Fruit fly (Drosophila melanogaster): ENCODE data around the gene eIF1A.

The eIF1A gene

dm6 chr3R:18298900-18299321 lies 24.4 kb downstream of the eIF1A start, which contains the start of gene Dlc90F (continued):
- peak; percentile 82 for TF ChIP-seq crc (GFP tag; optimal IDR thresholded peaks at IDR 0.05)
- no peak for TF ChIP-seq corto (GFP tag; optimal IDR thresholded peaks at IDR 0.05)
- peak; percentile 82 for TF ChIP-seq ind (GFP tag; optimal IDR thresholded peaks at IDR 0.05)
- peak; percentile 41 for TF ChIP-seq wdn (GFP tag; IDR thresholded peaks at IDR 0.05)
- 0 out of 3 replicates have a peak, but pooled peaks have one; percentile 24 for TF ChIP-seq CG6175 (GFP tag; IDR thresholded peaks at IDR 0.05)
- no peak for TF ChIP-seq CG4360 (GFP tag; IDR thresholded peaks at IDR 0.05)
- TF ChIP-seq CG17359 (tag; optimal IDR thresholded peaks at IDR 0.05), result peak; percentile 57
- TF ChIP-seq Usf (GFP tag; optimal IDR thresholded peaks at IDR 0.05), result peak; percentile 52
- peak; percentile 44 for TF ChIP-seq CG18599 (GFP tag; optimal IDR thresholded peaks at IDR 0.05)
- peak; percentile 72 for TF ChIP-seq Bdp1 (GFP tag; optimal IDR thresholded peaks at IDR 0.05)
- TF ChIP-seq PHDP (tag; optimal IDR thresholded peaks at IDR 0.05), result peak; percentile 68
- TF ChIP-seq eyg (GFP tag; optimal IDR thresholded peaks at IDR 0.05), result peak; percentile 78
- peak; percentile 36 for TF ChIP-seq slou (GFP tag; optimal IDR thresholded peaks at IDR 0.05)
- TF ChIP-seq CG8924 (tag; optimal IDR thresholded peaks at IDR 0.05), result peak; percentile 67
- TF ChIP-seq oc (tag; optimal IDR thresholded peaks at IDR 0.05), result no peak
- TF ChIP-seq lilli (GFP tag; optimal IDR thresholded peaks at IDR 0.05), result peak; percentile 83
- peak; percentile 47 for TF ChIP-seq Meics (GFP tag; optimal IDR thresholded peaks at IDR 0.05)
- TF ChIP-seq run (tag; optimal IDR thresholded peaks at IDR 0.05), result no peak
- TF ChIP-seq yki (optimal IDR thresholded peaks at IDR 0.05), result no peak
- peak; percentile 49 for TF ChIP-seq abd-A (tag; optimal IDR thresholded peaks at IDR 0.05)
- no peak for TF ChIP-seq Vsx1 (GFP tag; optimal IDR thresholded peaks at IDR 0.05)
- TF ChIP-seq Blimp-1 (GFP tag; optimal IDR thresholded peaks at IDR 0.05), result peak; percentile 39
- TF ChIP-seq CG8765 (GFP tag; IDR thresholded peaks at IDR 0.05), result no peak
- peak; percentile 71 for TF ChIP-seq CG31224 (GFP tag; IDR thresholded peaks at IDR 0.05)
- TF ChIP-seq NC2β (GFP tag; optimal IDR thresholded peaks at IDR 0.05), result peak; percentile 80
- TF ChIP-seq dan (GFP tag; IDR thresholded peaks at IDR 0.05), result no peak; the same call in 1 of the 2 replicates
- TF ChIP-seq sqz (GFP tag; optimal IDR thresholded peaks at IDR 0.05), result no peak
- TF ChIP-seq Deaf1 (tag; optimal IDR thresholded peaks at IDR 0.05), result peak; percentile 26
- TF ChIP-seq nerfin-2 (GFP tag; IDR thresholded peaks at IDR 0.05; ENCODE audit: partially characterized antibody), result no peak
- no peak for TF ChIP-seq org-1 (GFP tag; optimal IDR thresholded peaks at IDR 0.05)
- peak; percentile 95 for TF ChIP-seq Lhr (GFP tag; optimal IDR thresholded peaks at IDR 0.05)
- peak; percentile 72 for TF ChIP-seq CG17328 (GFP tag; IDR thresholded peaks at IDR 0.05)
- peak; percentile 62 for TF ChIP-seq CG15696 (tag; optimal IDR thresholded peaks at IDR 0.05)
- no peak for TF ChIP-seq CG10565 (GFP tag; optimal IDR thresholded peaks at IDR 0.05)
- TF ChIP-seq aop (GFP tag; IDR thresholded peaks at IDR 0.05), result 0 out of 2 replicates have a peak, but pooled peaks have one; percentile 27
- peak; percentile 90 for TF ChIP-seq CoRest (tag; optimal IDR thresholded peaks at IDR 0.05)
- TF ChIP-seq lab (GFP tag; optimal IDR thresholded peaks at IDR 0.05), result peak; percentile 67
- TF ChIP-seq CG1024 (GFP tag; IDR thresholded peaks at IDR 0.05), result peak; percentile 27
- TF ChIP-seq CG15011 (GFP tag; optimal IDR thresholded peaks at IDR 0.05), result no peak
- TF ChIP-seq Camta (GFP tag; optimal IDR thresholded peaks at IDR 0.05), result peak; percentile 78
- no peak for TF ChIP-seq chinmo (GFP tag; IDR thresholded peaks at IDR 0.05; ENCODE audit: partially characterized antibody)
- peak; percentile 52; the same call in 1 of the 2 replicates for TF ChIP-seq CG10959 (GFP tag; IDR thresholded peaks at IDR 0.05)
- no peak for TF ChIP-seq CG13296 (GFP tag; optimal IDR thresholded peaks at IDR 0.05)
- peak; percentile 55 for TF ChIP-seq CG8290 (GFP tag; optimal IDR thresholded peaks at IDR 0.05)
- peak; percentile 54 to 64 for TF ChIP-seq CG8290 (tag; optimal IDR thresholded peaks at IDR 0.05)
- TF ChIP-seq hb (GFP tag; IDR thresholded peaks at IDR 0.05; ENCODE audit: partially characterized antibody), result no peak
- TF ChIP-seq dati (GFP tag; IDR thresholded peaks at IDR 0.05), result no peak
- TF ChIP-seq NFAT (GFP tag; IDR thresholded peaks at IDR 0.05), result peak; percentile 65
- peak; percentile 69 for TF ChIP-seq Scr (GFP tag; IDR thresholded peaks at IDR 0.05; ENCODE audit: partially characterized antibody)
- TF ChIP-seq CG2875 (GFP tag; optimal IDR thresholded peaks at IDR 0.05), result no peak
- TF ChIP-seq CG31388 (GFP tag; optimal IDR thresholded peaks at IDR 0.05), result peak; percentile 38
